Worm (Caenorhabditis elegans): ENCODE measurements around the gene fut-5.

DNA sequence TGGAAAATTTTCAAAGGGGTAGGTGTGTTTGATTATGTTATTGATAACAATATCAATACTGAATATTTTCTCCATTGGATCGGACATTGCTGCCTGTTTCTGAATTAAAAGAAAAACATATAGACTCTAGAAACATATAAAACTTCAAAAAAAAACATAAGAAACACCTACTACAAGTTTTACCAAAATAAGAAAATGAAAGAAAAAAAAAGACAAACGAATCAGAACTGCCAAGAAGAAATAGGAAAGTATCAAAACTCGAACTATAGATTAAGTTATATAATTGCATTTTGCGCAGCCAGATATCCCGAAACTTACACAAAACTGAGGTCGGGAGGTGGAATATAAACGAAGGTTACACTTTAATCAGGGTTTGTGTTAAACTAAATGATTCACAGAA is 2.1 kb downstream of the fut-5 start, which contains the start of gene T05A7.11:
- TF ChIP-seq mab-9 (GFP tag; IDR thresholded peaks at IDR 0.05): no peak
- TF ChIP-seq unc-62 (GFP tag; optimal IDR thresholded peaks at IDR 0.05): no peak
- TF ChIP-seq jun-1 (tag; optimal IDR thresholded peaks at IDR 0.05): no peak
- no peak for TF ChIP-seq nhr-76 (tag; optimal IDR thresholded peaks at IDR 0.05)
- no peak for TF ChIP-seq nhr-84 (tag; optimal IDR thresholded peaks at IDR 0.05)
- no peak for TF ChIP-seq unc-98 (GFP tag; IDR thresholded peaks at IDR 0.05)
- no peak for TF ChIP-seq skn-1 (tag; optimal IDR thresholded peaks at IDR 0.05)
- TF ChIP-seq lin-15B (tag; optimal IDR thresholded peaks at IDR 0.05): no peak
- TF ChIP-seq unc-30 (tag; optimal IDR thresholded peaks at IDR 0.05): no peak
- TF ChIP-seq ceh-82 (tag; optimal IDR thresholded peaks at IDR 0.05): no peak
- no peak for TF ChIP-seq ztf-4 (tag; optimal IDR thresholded peaks at IDR 0.05)
- no peak for TF ChIP-seq lin-39 (tag; optimal IDR thresholded peaks at IDR 0.05)

Measured in whole organism, L1 larva.